Fruit fly (Drosophila melanogaster): Measurements from ENCODE around the gene CoRest.

The CoRest gene

dm6 chrX:19521753-19522383 lies at the start of gene CoRest, which contains the start of gene Idh3a:
Gene CoRest, plus strand, starts transcription at chrX:19521929.
Gene Idh3a, minus strand, starts transcription at chrX:19521810.
- TF ChIP-seq Myc (optimal IDR thresholded peaks at IDR 0.05), result no peak
- TF ChIP-seq Sin3A (optimal IDR thresholded peaks at IDR 0.05), result peak; percentile 66

dm6 chrX:19474763-19475162 lies 47.0 kb upstream of the CoRest start, which contains the start of gene narya:
Gene narya, plus strand, starts transcription at chrX:19475063.
- TF ChIP-seq psq (optimal IDR thresholded peaks at IDR 0.05), result no peak
- TF ChIP-seq Sin3A (optimal IDR thresholded peaks at IDR 0.05), result no peak
- TF ChIP-seq insv (optimal IDR thresholded peaks at IDR 0.05), result no peak
- no peak for TF ChIP-seq ttk (optimal IDR thresholded peaks at IDR 0.05)
- no peak for TF ChIP-seq Myc (optimal IDR thresholded peaks at IDR 0.05)
- no peak for TF ChIP-seq h (optimal IDR thresholded peaks at IDR 0.05)

- TF ChIP-seq psq (optimal IDR thresholded peaks at IDR 0.05) (no peak), Myc (optimal IDR thresholded peaks at IDR 0.05) (no peak), Sin3A (optimal IDR thresholded peaks at IDR 0.05) (no peak), insv (optimal IDR thresholded peaks at IDR 0.05) (no peak)
Measured at dm6 chrX:19479134-19479533, 42.6 kb upstream of the CoRest start, which contains the start of gene CG32533. Gene CG32533, minus strand, starts transcription at chrX:19479411.

- TF ChIP-seq Myc (optimal IDR thresholded peaks at IDR 0.05), result no peak
- no peak for TF ChIP-seq insv (optimal IDR thresholded peaks at IDR 0.05)
- TF ChIP-seq Sin3A (optimal IDR thresholded peaks at IDR 0.05), result no peak
Measured at dm6 chrX:19479869-19480326, 41.8 kb upstream of the CoRest start, which contains the start of the genes Naa15-16 and mRpS14. Gene Naa15-16, plus strand, starts transcription at chrX:19479984. Gene mRpS14, minus strand, starts transcription at chrX:19480238.

- no peak for TF ChIP-seq ttk (optimal IDR thresholded peaks at IDR 0.05)
- no peak for TF ChIP-seq Sin3A (optimal IDR thresholded peaks at IDR 0.05)
- no peak for TF ChIP-seq Myc (optimal IDR thresholded peaks at IDR 0.05)
- TF ChIP-seq insv (optimal IDR thresholded peaks at IDR 0.05), result no peak
- no peak for TF ChIP-seq psq (optimal IDR thresholded peaks at IDR 0.05)
- no peak for TF ChIP-seq h (optimal IDR thresholded peaks at IDR 0.05)
Measured at dm6 chrX:19480544-19481127, 41.1 kb upstream of the CoRest start.

- TF ChIP-seq ttk (optimal IDR thresholded peaks at IDR 0.05), result no peak
- TF ChIP-seq h (optimal IDR thresholded peaks at IDR 0.05), result no peak
- no peak for TF ChIP-seq insv (optimal IDR thresholded peaks at IDR 0.05)
- no peak for TF ChIP-seq psq (optimal IDR thresholded peaks at IDR 0.05)
- TF ChIP-seq Myc (optimal IDR thresholded peaks at IDR 0.05), result no peak
Measured at dm6 chrX:19485057-19485456, 36.7 kb upstream of the CoRest start.

- TF ChIP-seq h (optimal IDR thresholded peaks at IDR 0.05), result no peak
- no peak for TF ChIP-seq Sin3A (optimal IDR thresholded peaks at IDR 0.05)
- TF ChIP-seq insv (optimal IDR thresholded peaks at IDR 0.05), result no peak
- no peak for TF ChIP-seq psq (optimal IDR thresholded peaks at IDR 0.05)
- no peak for TF ChIP-seq Myc (optimal IDR thresholded peaks at IDR 0.05)
- TF ChIP-seq ttk (optimal IDR thresholded peaks at IDR 0.05), result no peak
Measured at dm6 chrX:19491984-19492584, 29.6 kb upstream of the CoRest start, which contains the start of the genes pcm and ND-18. Gene pcm, minus strand, starts transcription at chrX:19492011. Gene ND-18, plus strand, starts transcription at chrX:19492421.

- no peak for TF ChIP-seq h (optimal IDR thresholded peaks at IDR 0.05)
Measured at dm6 chrX:19494285-19494684, 27.4 kb upstream of the CoRest start, which contains the start of gene CG12204. Gene CG12204, minus strand, starts transcription at chrX:19494401.

- no peak for TF ChIP-seq psq (optimal IDR thresholded peaks at IDR 0.05)
- TF ChIP-seq ttk (optimal IDR thresholded peaks at IDR 0.05), result no peak
- no peak for TF ChIP-seq h (optimal IDR thresholded peaks at IDR 0.05)
- no peak for TF ChIP-seq Myc (optimal IDR thresholded peaks at IDR 0.05)
Measured at dm6 chrX:19494830-19495610, 26.7 kb upstream of the CoRest start, which contains the start of the genes ksh, CG14200 and Pfrx. Gene ksh, minus strand, starts transcription at chrX:19494992. Gene CG14200, plus strand, starts transcription at chrX:19495505. Gene Pfrx, plus strand, starts transcription at chrX:19495505.

- TF ChIP-seq ttk (optimal IDR thresholded peaks at IDR 0.05) (no peak), Sin3A (optimal IDR thresholded peaks at IDR 0.05) (no peak)
Measured at dm6 chrX:19495611-19496583, 25.8 kb upstream of the CoRest start.

- TF ChIP-seq psq (optimal IDR thresholded peaks at IDR 0.05), result peak; percentile 88
- no peak for TF ChIP-seq Sin3A (optimal IDR thresholded peaks at IDR 0.05)
Measured at dm6 chrX:19496808-19497259, 24.9 kb upstream of the CoRest start.
